Worm (Caenorhabditis elegans) whole organism, mixed stage, embryonic: ENCODE results near the gene srb-3.

Source experiments
- blmp-1 ChIP-seq: fragments of 150-350 bp; optimal IDR thresholded peaks from 2 replicates; lab custom pipeline; 2014; ENCODE audit warnings: missing biosample characterization, missing genetic modification characterization
- elt-1 ChIP-seq: sonication (generic microtip); optimal IDR thresholded peaks from 2 replicates; lab custom pipeline; 2017; ENCODE audit warnings: missing genetic modification characterization, mild to moderate bottlenecking, missing compliant biosample characterization, antibody characterized with exemption, moderate library complexity, borderline replicate concordance; ENCODE audit not compliant: insufficient read depth
- snpc-4 ChIP-seq: fragments of 150-350 bp; optimal IDR thresholded peaks from 2 replicates; lab custom pipeline; 2014; ENCODE audit warnings: missing biosample characterization, missing genetic modification characterization

DNA sequence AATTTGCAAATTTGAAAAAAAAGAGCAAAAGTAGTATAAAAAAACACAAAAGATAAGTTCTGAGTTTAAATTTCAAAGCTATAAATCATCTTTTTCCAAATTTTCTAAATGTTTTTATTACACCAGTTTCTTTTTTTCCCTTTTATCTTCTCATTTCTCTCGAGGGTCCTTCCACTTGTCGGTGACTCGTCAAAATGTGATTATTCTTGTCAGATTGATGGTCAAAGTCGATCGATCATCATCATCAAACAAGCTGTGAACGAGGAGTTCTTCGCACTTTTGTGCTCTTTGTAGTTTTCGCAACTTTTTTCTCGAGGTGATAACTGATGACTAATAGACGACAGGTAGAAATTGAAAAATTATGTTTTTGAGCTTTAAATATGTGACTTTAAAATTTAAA lies 46.0 kb downstream of the srb-3 start:
- TF ChIP-seq snpc-4 (tag; lab: Kevin White, UChicago), result no peak
- TF ChIP-seq elt-1 (tag; lab: Kevin White, UChicago), result no peak
- no peak for TF ChIP-seq blmp-1 (tag; lab: Kevin White, UChicago)
